Worm (Caenorhabditis elegans) whole organism, L2 larva: ENCODE data around the gene mua-3.

Experiments
- nhr-237 ChIP-seq: fragments of 150-350 bp; optimal IDR thresholded peaks from 2 replicates; lab custom pipeline; 2014; ENCODE audit warnings: missing biosample characterization, missing genetic modification characterization
- ztf-11 ChIP-seq: sonication (generic microtip); optimal IDR thresholded peaks from 2 replicates; lab custom pipeline; 2017; ENCODE audit warnings: missing biosample characterization, missing genetic modification characterization

ce11 chrIII:10187840-10188239, 27.3 kb downstream of the mua-3 start:
- no peak for TF ChIP-seq nhr-237 (tag; lab: Kevin White, UChicago)
- no peak for TF ChIP-seq ztf-11 (tag; lab: Kevin White, UChicago)
